Fruit fly (Drosophila melanogaster): ENCODE results near the gene CG2116.
A peak's percentile ranks its signal among the peaks of the same experiment; 100 is the strongest.

Gene CG2116

dm6 chrX:8091017-8091620 is 38.5 kb upstream of the CG2116 start (continued):
- TF ChIP-seq CG10147 (GFP tag; optimal IDR thresholded peaks at IDR 0.05) (peak; percentile 95), her (GFP tag; optimal IDR thresholded peaks at IDR 0.05) (peak; percentile 79), Mad (GFP tag; optimal IDR thresholded peaks at IDR 0.05) (peak; percentile 92), gsb (GFP tag; IDR thresholded peaks at IDR 0.05) (peak; percentile 98), CG12659 (GFP tag; optimal IDR thresholded peaks at IDR 0.05) (peak; percentile 97), CG4707 (GFP tag; optimal IDR thresholded peaks at IDR 0.05) (peak; percentile 98), CG4328 (GFP tag; optimal IDR thresholded peaks at IDR 0.05) (peak; percentile 79), ase (GFP tag; IDR thresholded peaks at IDR 0.05) (peak; percentile 99), CG9797 (GFP tag; optimal IDR thresholded peaks at IDR 0.05) (peak; percentile 42), CG8765 (GFP tag; IDR thresholded peaks at IDR 0.05) (peak; percentile 91), nmo (GFP tag; optimal IDR thresholded peaks at IDR 0.05) (peak; percentile 94), unpg (GFP tag; optimal IDR thresholded peaks at IDR 0.05) (peak; percentile 98), Jarid2 (GFP tag; optimal IDR thresholded peaks at IDR 0.05) (peak; percentile 80), Aef1 (GFP tag; IDR thresholded peaks at IDR 0.05) (peak; percentile 98), Atf3 (GFP tag; optimal IDR thresholded peaks at IDR 0.05) (peak; percentile 81), Abd-B (GFP tag; optimal IDR thresholded peaks at IDR 0.05) (peak; percentile 89), klu (GFP tag; IDR thresholded peaks at IDR 0.05) (peak; percentile 95), lbe (GFP tag; optimal IDR thresholded peaks at IDR 0.05) (peak; percentile 90), pfk (GFP tag; optimal IDR thresholded peaks at IDR 0.05) (no peak), bab2 (GFP tag; optimal IDR thresholded peaks at IDR 0.05) (peak; percentile 87), CG17359 (tag; optimal IDR thresholded peaks at IDR 0.05) (peak; percentile 97), CG1647 (GFP tag; optimal IDR thresholded peaks at IDR 0.05) (peak; percentile 91), Atf-2 (GFP tag; optimal IDR thresholded peaks at IDR 0.05) (peak; percentile 84), CG9876 (GFP tag; optimal IDR thresholded peaks at IDR 0.05) (peak; percentile 50), Dref (GFP tag; IDR thresholded peaks at IDR 0.05) (peak; percentile 49), stc (GFP tag; IDR thresholded peaks at IDR 0.05) (peak; percentile 99), CG10267 (tag; optimal IDR thresholded peaks at IDR 0.05) (peak; percentile 90), HLHmδ (GFP tag; optimal IDR thresholded peaks at IDR 0.05) (no peak), CG9932 (GFP tag; IDR thresholded peaks at IDR 0.05) (peak; percentile 97), ci (GFP tag; IDR thresholded peaks at IDR 0.05) (peak; percentile 99), dysf (GFP tag; IDR thresholded peaks at IDR 0.05) (peak; percentile 99), mld (GFP tag; IDR thresholded peaks at IDR 0.05; ENCODE audit: partially characterized antibody) (no peak), H2.0 (GFP tag; IDR thresholded peaks at IDR 0.05) (peak; percentile 99), kni (GFP tag; optimal IDR thresholded peaks at IDR 0.05) (peak; percentile 9), Neu2 (GFP tag; optimal IDR thresholded peaks at IDR 0.05; ENCODE audit: borderline replicate concordance) (no peak), HmgD (GFP tag; optimal IDR thresholded peaks at IDR 0.05) (peak; percentile 32), tna (GFP tag; IDR thresholded peaks at IDR 0.05; ENCODE audit: partially characterized antibody) (0 out of 2 replicates have a peak, but pooled peaks have one; percentile 8), Doc2 (GFP tag; IDR thresholded peaks at IDR 0.05) (peak; percentile 94), CG8281 (tag; optimal IDR thresholded peaks at IDR 0.05) (peak; percentile 79), ab (GFP tag; optimal IDR thresholded peaks at IDR 0.05) (peak; percentile 93), fru (optimal IDR thresholded peaks at IDR 0.05) (no peak), ash1 (GFP tag; optimal IDR thresholded peaks at IDR 0.05) (peak; percentile 76), row (GFP tag; IDR thresholded peaks at IDR 0.05) (peak; percentile 99), CG31388 (GFP tag; optimal IDR thresholded peaks at IDR 0.05) (peak; percentile 89), BtbVII (GFP tag; optimal IDR thresholded peaks at IDR 0.05) (peak; percentile 97), Nf-YC (tag; optimal IDR thresholded peaks at IDR 0.05) (peak; percentile 76), Chrac-16 (GFP tag; optimal IDR thresholded peaks at IDR 0.05) (peak; percentile 94), rib (GFP tag; IDR thresholded peaks at IDR 0.05) (peak; percentile 98), exex (tag; optimal IDR thresholded peaks at IDR 0.05) (peak; percentile 81), D19A (tag; optimal IDR thresholded peaks at IDR 0.05) (peak; percentile 91)
